Fruit fly (Drosophila melanogaster) whole organism, embryonic: ENCODE measurements around the gene Clc.

ENCODE experiments used
- BEAF-32 ChIP-seq: fragments of 200-800 bp; sonication (Bioruptor generic); optimal IDR thresholded peaks from 3 replicates; lab custom pipeline; 2017; ENCODE audit warnings: missing biosample characterization, missing genetic modification characterization, mild to moderate bottlenecking, moderate library complexity, missing genetic modification reagents
- CG10209 ChIP-seq: fragments of 200-800 bp; sonication (Bioruptor generic); optimal IDR thresholded peaks from 3 replicates; lab custom pipeline; 2017; ENCODE audit warnings: missing biosample characterization, mild to moderate bottlenecking, missing genetic modification characterization, missing genetic modification reagents
- CG10979 ChIP-seq: fragments of 200-800 bp; sonication (Bioruptor generic); optimal IDR thresholded peaks from 2 replicates; lab custom pipeline; 2018; ENCODE audit warnings: missing biosample characterization, mild to moderate bottlenecking, missing genetic modification characterization, moderate library complexity
- CG11085 ChIP-seq: fragments of 200-800 bp; sonication (Bioruptor generic); IDR thresholded peaks from 2 replicates; pipeline ENCODE4 v1.3.6; 2022; ENCODE audit warnings: missing biosample characterization, missing genetic modification characterization
- CG12744 ChIP-seq: fragments of 200-800 bp; sonication (Bioruptor generic); optimal IDR thresholded peaks from 2 replicates; lab custom pipeline; 2016; ENCODE audit warnings: missing biosample characterization, missing genetic modification characterization
- CG1602 ChIP-seq: fragments of 200-800 bp; sonication (Bioruptor generic); optimal IDR thresholded peaks from 3 replicates; lab custom pipeline; 2016; ENCODE audit warnings: missing biosample characterization, missing genetic modification characterization
- CG17186 ChIP-seq: fragments of 200-800 bp; sonication (Bioruptor generic); optimal IDR thresholded peaks from 3 replicates; lab custom pipeline; 2017; ENCODE audit warnings: missing biosample characterization, missing genetic modification reagents, missing genetic modification characterization
- CG3838 ChIP-seq: fragments of 200-800 bp; sonication (Bioruptor generic); optimal IDR thresholded peaks from 3 replicates; lab custom pipeline; 2016; ENCODE audit warnings: missing biosample characterization, missing genetic modification characterization
- CG3847 ChIP-seq: fragments of 200-800 bp; sonication (Bioruptor generic); IDR thresholded peaks from 2 replicates; pipeline ENCODE4 v1.3.6; 2022; ENCODE audit warnings: missing biosample characterization, missing genetic modification characterization
- CG4328 ChIP-seq: fragments of 200-800 bp; sonication (Bioruptor generic); optimal IDR thresholded peaks from 3 replicates; lab custom pipeline; 2017; ENCODE audit warnings: missing biosample characterization, missing genetic modification reagents, missing genetic modification characterization
- CG7786 ChIP-seq: fragments of 200-800 bp; sonication (Bioruptor generic); optimal IDR thresholded peaks from 2 replicates; lab custom pipeline; 2016; ENCODE audit warnings: missing biosample characterization, missing genetic modification characterization
- CG8765 ChIP-seq: fragments of 200-800 bp; sonication (Bioruptor generic); IDR thresholded peaks from 2 replicates; pipeline ENCODE4 v1.3.6; 2022; ENCODE audit warnings: missing biosample characterization, missing genetic modification characterization
- CG8924 ChIP-seq: fragments of 200-800 bp; optimal IDR thresholded peaks from 3 replicates; lab custom pipeline; 2019; ENCODE audit warnings: missing biosample characterization, mild to moderate bottlenecking, missing genetic modification characterization, moderate library complexity
- CG8944 ChIP-seq: fragments of 200-800 bp; sonication (Bioruptor generic); optimal IDR thresholded peaks from 3 replicates; lab custom pipeline; 2016; ENCODE audit warnings: missing biosample characterization, missing genetic modification characterization
- CG9609 ChIP-seq: fragments of 200-800 bp; sonication (Bioruptor generic); optimal IDR thresholded peaks from 3 replicates; lab custom pipeline; 2016; ENCODE audit warnings: missing biosample characterization, missing genetic modification characterization
- CHES-1-like ChIP-seq: fragments of 200-800 bp; sonication (Bioruptor generic); optimal IDR thresholded peaks from 2 replicates; lab custom pipeline; 2016; ENCODE audit warnings: missing biosample characterization, missing genetic modification characterization
- CkIIα-i1 ChIP-seq: fragments of 200-800 bp; sonication (Bioruptor generic); IDR thresholded peaks from 2 replicates; pipeline ENCODE4 v1.3.6; 2022; ENCODE audit warnings: missing biosample characterization, missing genetic modification characterization
- Dad ChIP-seq: fragments of 200-800 bp; sonication (Bioruptor generic); optimal IDR thresholded peaks from 3 replicates; lab custom pipeline; 2016; ENCODE audit warnings: missing biosample characterization, missing genetic modification characterization
- Dll ChIP-seq: fragments of 200-800 bp; sonication (Bioruptor generic); IDR thresholded peaks from 4 replicates; pipeline ENCODE4 v1.3.6; 2022; ENCODE audit warnings: missing biosample characterization, missing genetic modification characterization; ENCODE audit not compliant: partially characterized antibody
- Dp ChIP-seq: fragments of 200-800 bp; sonication (Bioruptor generic); optimal IDR thresholded peaks from 2 replicates; lab custom pipeline; 2018; ENCODE audit warnings: missing biosample characterization, mild to moderate bottlenecking, missing genetic modification characterization, moderate library complexity
- Eip74EF ChIP-seq, 2 experiments: fragments of 200-800 bp in 1 of 2; fragments of >200 bp in 1 of 2; sonication (Bioruptor generic) in 1 of 2; optimal IDR thresholded peaks; 2 replicates each; lab custom pipeline; 2017 to 2019; ENCODE audit warnings: missing biosample characterization in 2 of 2, missing genetic modification characterization in 2 of 2, mild to moderate bottlenecking in 1 of 2, moderate library complexity in 1 of 2
- Elba2 ChIP-seq: fragments of 200-800 bp; sonication (Bioruptor generic); optimal IDR thresholded peaks from 3 replicates; lab custom pipeline; 2016; ENCODE audit warnings: missing biosample characterization, missing genetic modification characterization
- Kr ChIP-seq: fragments of 200-800 bp; sonication (Bioruptor generic); optimal IDR thresholded peaks from 2 replicates; lab custom pipeline; 2017; ENCODE audit warnings: missing biosample characterization, mild to moderate bottlenecking, missing genetic modification characterization
- Nf-YC ChIP-seq: fragments of 200-800 bp; optimal IDR thresholded peaks from 3 replicates; lab custom pipeline; 2019; ENCODE audit warnings: missing biosample characterization, mild to moderate bottlenecking, missing genetic modification characterization, moderate library complexity
- Sox100B ChIP-seq: fragments of 200-800 bp; sonication (Bioruptor generic); optimal IDR thresholded peaks from 3 replicates; lab custom pipeline; 2018; ENCODE audit warnings: missing biosample characterization, mild to moderate bottlenecking, missing genetic modification characterization
- Spps ChIP-seq: fragments of 200-800 bp; sonication (Bioruptor generic); optimal IDR thresholded peaks from 2 replicates; lab custom pipeline; 2018; ENCODE audit warnings: missing biosample characterization, mild to moderate bottlenecking, missing genetic modification characterization
- Stat92E ChIP-seq, 3 experiments: fragments of >200 bp in 2 of 3; fragments of 200-800 bp in 1 of 3; sonication (Bioruptor generic) in 1 of 3; optimal IDR thresholded peaks; 2 replicates each; lab custom pipeline; 2017 to 2019; ENCODE audit warnings: missing biosample characterization in 3 of 3, missing genetic modification characterization in 3 of 3, mild to moderate bottlenecking in 1 of 3, moderate library complexity in 1 of 3
- bab2 ChIP-seq: fragments of 200-800 bp; sonication (Bioruptor generic); optimal IDR thresholded peaks from 2 replicates; lab custom pipeline; 2016; ENCODE audit warnings: missing biosample characterization, missing genetic modification characterization
- chn ChIP-seq: fragments of 200-800 bp; sonication (Bioruptor generic); optimal IDR thresholded peaks from 2 replicates; lab custom pipeline; 2016; ENCODE audit warnings: missing biosample characterization, missing genetic modification characterization
- croc ChIP-seq: fragments of 200-800 bp; sonication (Bioruptor generic); conservative IDR thresholded peaks from 3 replicates; pipeline ENCODE4 v1.3.6; 2022; ENCODE audit warnings: missing biosample characterization, missing genetic modification characterization
- dimm ChIP-seq: fragments of 200-800 bp; sonication (Bioruptor generic); IDR thresholded peaks from 2 replicates; pipeline ENCODE4 v1.3.6; 2022; ENCODE audit warnings: missing biosample characterization, missing genetic modification characterization
- gcm ChIP-seq: fragments of 200-800 bp; sonication (Bioruptor generic); optimal IDR thresholded peaks from 2 replicates; lab custom pipeline; 2019; ENCODE audit warnings: missing biosample characterization, mild to moderate bottlenecking, missing genetic modification characterization, moderate library complexity
- her ChIP-seq: fragments of 200-800 bp; sonication (Bioruptor generic); optimal IDR thresholded peaks from 2 replicates; lab custom pipeline; 2016; ENCODE audit warnings: missing biosample characterization, missing genetic modification characterization
- lab ChIP-seq: fragments of 200-800 bp; sonication (Bioruptor generic); optimal IDR thresholded peaks from 3 replicates; lab custom pipeline; 2017; ENCODE audit warnings: missing biosample characterization, missing genetic modification characterization, mild to moderate bottlenecking, moderate library complexity, missing genetic modification reagents
- lilli ChIP-seq: fragments of 200-800 bp; sonication (Bioruptor generic); optimal IDR thresholded peaks from 3 replicates; lab custom pipeline; 2016; ENCODE audit warnings: missing biosample characterization, missing genetic modification characterization
- luna ChIP-seq: fragments of 200-800 bp; sonication (Bioruptor generic); optimal IDR thresholded peaks from 2 replicates; lab custom pipeline; 2016; ENCODE audit warnings: missing biosample characterization, missing genetic modification characterization
- maf-S ChIP-seq: fragments of 200-800 bp; sonication (Bioruptor generic); optimal IDR thresholded peaks from 2 replicates; lab custom pipeline; 2016; ENCODE audit warnings: missing biosample characterization, missing genetic modification characterization
- nmo ChIP-seq: fragments of 200-800 bp; sonication (Bioruptor generic); optimal IDR thresholded peaks from 2 replicates; lab custom pipeline; 2018; ENCODE audit warnings: missing biosample characterization, mild to moderate bottlenecking, missing genetic modification characterization, moderate library complexity
- oc ChIP-seq: fragments of 200-800 bp; sonication (Bioruptor generic); optimal IDR thresholded peaks from 2 replicates; lab custom pipeline; 2018; ENCODE audit warnings: missing biosample characterization, mild to moderate bottlenecking, missing genetic modification characterization, moderate library complexity
- odd ChIP-seq: fragments of 200-800 bp; sonication (Bioruptor generic); optimal IDR thresholded peaks from 2 replicates; lab custom pipeline; 2017; ENCODE audit warnings: missing biosample characterization, mild to moderate bottlenecking, missing genetic modification characterization
- peb ChIP-seq: fragments of 200-800 bp; sonication (Bioruptor generic); IDR thresholded peaks from 2 replicates; pipeline ENCODE4 v1.3.6; 2022; ENCODE audit warnings: missing biosample characterization, missing genetic modification characterization
- phol ChIP-seq: fragments of 200-800 bp; sonication (Bioruptor generic); optimal IDR thresholded peaks from 3 replicates; lab custom pipeline; 2018; ENCODE audit warnings: missing biosample characterization, mild to moderate bottlenecking, missing genetic modification characterization, moderate library complexity
- pzg ChIP-seq: fragments of 200-800 bp; sonication (Bioruptor generic); optimal IDR thresholded peaks from 3 replicates; lab custom pipeline; 2018; ENCODE audit warnings: missing biosample characterization, mild to moderate bottlenecking, missing genetic modification characterization, moderate library complexity
- schlank ChIP-seq: fragments of 200-800 bp; sonication (Bioruptor generic); optimal IDR thresholded peaks from 2 replicates; lab custom pipeline; 2018; ENCODE audit warnings: missing biosample characterization, mild to moderate bottlenecking, missing genetic modification characterization
- seq ChIP-seq: fragments of 200-800 bp; sonication (Bioruptor generic); IDR thresholded peaks from 2 replicates; pipeline ENCODE4 v1.3.6; 2022; ENCODE audit warnings: missing biosample characterization, missing genetic modification characterization
- tio ChIP-seq: fragments of 200-800 bp; sonication (Bioruptor generic); optimal IDR thresholded peaks from 2 replicates; lab custom pipeline; 2017; ENCODE audit warnings: missing biosample characterization, missing genetic modification characterization, inconsistent platforms
- tx ChIP-seq: fragments of 200-800 bp; sonication (Bioruptor generic); optimal IDR thresholded peaks from 2 replicates; lab custom pipeline; 2016; ENCODE audit warnings: missing biosample characterization, missing genetic modification characterization
- usp ChIP-seq: fragments of >200 bp; optimal IDR thresholded peaks from 2 replicates; lab custom pipeline; 2017; ENCODE audit warnings: missing biosample characterization, missing genetic modification characterization
- vnd ChIP-seq: fragments of 200-800 bp; sonication (Bioruptor generic); IDR thresholded peaks from 3 replicates; pipeline ENCODE4 v1.3.6; 2022; ENCODE audit warnings: missing biosample characterization, missing genetic modification characterization; ENCODE audit not compliant: partially characterized antibody
- vvl ChIP-seq: fragments of 200-800 bp; sonication (Bioruptor generic); IDR thresholded peaks from 2 replicates; pipeline ENCODE4 v1.3.6; 2022; ENCODE audit warnings: missing biosample characterization, missing genetic modification characterization
- yki ChIP-seq: fragments of >200 bp; optimal IDR thresholded peaks from 3 replicates; lab custom pipeline; 2018
- z ChIP-seq: fragments of 200-800 bp; sonication (Bioruptor generic); IDR thresholded peaks from 3 replicates; pipeline ENCODE4 v1.3.6; 2022; ENCODE audit warnings: missing biosample characterization, missing genetic modification characterization

Clc gene

dm6 chr3L:20226153-20226552 lies 14.7 kb upstream of the Clc start (continued):
- TF ChIP-seq Nf-YC (tag; lab: Kevin White, UChicago) (no peak), tio (GFP tag; lab: Kevin White, UChicago) (no peak), schlank (tag; lab: Kevin White, UChicago) (no peak), lab (no peak), CG3847 (GFP tag; lab: Robert Waterston, UW) (no peak), usp (GFP tag; lab: Kevin White, UChicago) (no peak), Dll (GFP tag; lab: Robert Waterston, UW) (0 out of 4 replicates have a peak, but pooled peaks have one; percentile 52), croc (GFP tag; lab: Robert Waterston, UW) (no peak), luna (GFP tag; lab: Kevin White, UChicago) (no peak), CG17186 (GFP tag; lab: Kevin White, UChicago) (peak; percentile 96), CG1602 (GFP tag; lab: Kevin White, UChicago) (no peak), CG3838 (GFP tag; lab: Kevin White, UChicago) (no peak), seq (GFP tag; lab: Robert Waterston, UW) (no peak), bab2 (GFP tag; lab: Kevin White, UChicago) (no peak), peb (GFP tag; lab: Robert Waterston, UW) (no peak), oc (tag; lab: Kevin White, UChicago) (no peak), maf-S (no peak), yki (lab: Kevin White, UChicago) (no peak), CG4328 (GFP tag; lab: Kevin White, UChicago) (no peak), tx (GFP tag; lab: Kevin White, UChicago) (no peak), CG8924 (peak; percentile 25), gcm (GFP tag; lab: Kevin White, UChicago) (no peak), CG8944 (GFP tag; lab: Kevin White, UChicago) (no peak), Stat92E (GFP tag; optimal IDR thresholded peaks at IDR 0.05; lab: Kevin White, UChicago) (no peak), vnd (GFP tag; lab: Robert Waterston, UW) (0 out of 3 replicates have a peak, but pooled peaks have one; percentile 25), odd (GFP tag; lab: Kevin White, UChicago) (no peak), Kr (GFP tag; lab: Kevin White, UChicago) (no peak), CkIIα-i1 (GFP tag; lab: Robert Waterston, UW) (no peak), Sox100B (no peak), CG11085 (GFP tag; lab: Robert Waterston, UW) (no peak), CG12744 (no peak), CG8765 (GFP tag; lab: Robert Waterston, UW) (no peak), phol (tag; lab: Kevin White, UChicago) (peak; percentile 41), CG9609 (GFP tag; lab: Kevin White, UChicago) (no peak), vvl (no peak), CG10209 (GFP tag; lab: Kevin White, UChicago) (no peak), BEAF-32 (GFP tag; lab: Kevin White, UChicago) (peak; percentile 66), Eip74EF (GFP tag; optimal IDR thresholded peaks at IDR 0.05; lab: Kevin White, UChicago) (no peak), pzg (GFP tag; lab: Kevin White, UChicago) (peak; percentile 72), her (GFP tag; lab: Kevin White, UChicago) (peak; percentile 49), Dad (no peak), CG7786 (GFP tag; lab: Kevin White, UChicago) (no peak), Spps (tag; lab: Kevin White, UChicago) (no peak), lilli (GFP tag; lab: Kevin White, UChicago) (no peak), nmo (peak; percentile 38), z (GFP tag; lab: Robert Waterston, UW) (no peak), dimm (GFP tag; lab: Robert Waterston, UW) (no peak), Elba2 (GFP tag; lab: Kevin White, UChicago) (peak; percentile 63), Dp (GFP tag; lab: Kevin White, UChicago) (peak; percentile 72), CG10979 (tag; lab: Kevin White, UChicago) (no peak), chn (GFP tag; lab: Kevin White, UChicago) (no peak), CHES-1-like (GFP tag; lab: Kevin White, UChicago) (peak; percentile 64)
